Worm (Caenorhabditis elegans) whole organism, L1 larva: Measurements from ENCODE around the gene K10B3.5.
A peak's percentile ranks its signal among the peaks of the same experiment; 100 is the strongest.

ENCODE experiments used
- C34B4.2 ChIP-seq: sonication (generic microtip); optimal IDR thresholded peaks from 2 replicates; lab custom pipeline; 2017; ENCODE audit warnings: mild to moderate bottlenecking, missing genetic modification characterization, missing compliant biosample characterization
- F16B12.6 ChIP-seq: fragments of 150-350 bp; optimal IDR thresholded peaks from 2 replicates; lab custom pipeline; 2014; ENCODE audit warnings: missing biosample characterization, missing genetic modification characterization
- Y116A8C.19 ChIP-seq: sonication (generic microtip); optimal IDR thresholded peaks from 2 replicates; lab custom pipeline; 2016; ENCODE audit warnings: missing compliant biosample characterization, missing genetic modification characterization, borderline replicate concordance
- ceh-82 ChIP-seq, 3 experiments: fragments of 150-350 bp in 1 of 3; sonication (generic microtip) in 2 of 3; optimal IDR thresholded peaks; 2 replicates each; lab custom pipeline; 2014 to 2017; ENCODE audit warnings: missing biosample characterization in 3 of 3, missing genetic modification characterization in 3 of 3
- ces-1 ChIP-seq: fragments of 150-350 bp; optimal IDR thresholded peaks from 2 replicates; lab custom pipeline; 2014; ENCODE audit warnings: missing biosample characterization, missing genetic modification reagents, missing genetic modification characterization
- dpl-1 ChIP-seq, 3 experiments: fragments of 150-350 bp in 2 of 3; sonication (generic microtip) in 1 of 3; optimal IDR thresholded peaks; 2 replicates each; lab custom pipeline; 2014 to 2017; ENCODE audit warnings: missing biosample characterization in 3 of 3, missing genetic modification characterization in 3 of 3, missing genetic modification reagents in 3 of 3
- dsc-1 ChIP-seq: sonication (generic microtip); optimal IDR thresholded peaks from 2 replicates; lab custom pipeline; 2016; ENCODE audit warnings: mild to moderate bottlenecking, missing genetic modification characterization, missing compliant biosample characterization
- efl-1 ChIP-seq, 4 experiments: fragments of 150-350 bp; optimal IDR thresholded peaks in 3 of 4; peaks in 1 of 4; 1 replicate in 1 of 4; 2 replicates in 3 of 4; lab custom pipeline; 2014; ENCODE audit warnings: missing biosample characterization in 2 of 4, missing genetic modification characterization in 2 of 4, missing genetic modification reagents in 2 of 4
- efl-3 ChIP-seq: fragments of 200-800 bp; sonication (Bioruptor generic); optimal IDR thresholded peaks from 2 replicates; lab custom pipeline; 2018; ENCODE audit warnings: mild to moderate bottlenecking, missing genetic modification characterization, missing compliant biosample characterization
- elt-2 ChIP-seq: sonication (generic microtip); optimal IDR thresholded peaks from 2 replicates; lab custom pipeline; 2016; ENCODE audit warnings: missing genetic modification characterization, mild to moderate bottlenecking, inconsistent platforms, missing compliant biosample characterization, missing genetic modification reagents
- elt-3 ChIP-seq, 6 experiments: fragments of 150-350 bp in 1 of 6; sonication (generic microtip); optimal IDR thresholded peaks; 2 replicates each; lab custom pipeline; 2017 to 2018; ENCODE audit warnings: missing biosample characterization in 6 of 6, missing genetic modification characterization in 6 of 6, inconsistent platforms in 1 of 6
- fkh-10 ChIP-seq: sonication (generic microtip); optimal IDR thresholded peaks from 2 replicates; lab custom pipeline; 2017; ENCODE audit warnings: missing biosample characterization, missing genetic modification reagents, missing genetic modification characterization
- fkh-8 ChIP-seq: sonication (generic microtip); optimal IDR thresholded peaks from 2 replicates; lab custom pipeline; 2016; ENCODE audit warnings: mild to moderate bottlenecking, missing genetic modification characterization, missing compliant biosample characterization
- grh-1 ChIP-seq: fragments of 200-800 bp; sonication (Bioruptor generic); IDR thresholded peaks from 2 replicates; pipeline ENCODE4 v1.3.6; 2022; ENCODE audit warnings: missing genetic modification reagents, missing genetic modification characterization, missing compliant biosample characterization
- hpl-2 ChIP-seq: fragments of 150-350 bp; optimal IDR thresholded peaks from 2 replicates; lab custom pipeline; 2014; ENCODE audit warnings: missing biosample characterization, missing genetic modification reagents, missing genetic modification characterization
- irx-1 ChIP-seq: sonication (generic microtip); optimal IDR thresholded peaks from 2 replicates; lab custom pipeline; 2016; ENCODE audit warnings: missing genetic modification characterization, missing compliant biosample characterization
- isw-1 ChIP-seq: fragments of 200-800 bp; sonication (Bioruptor generic); IDR thresholded peaks from 2 replicates; pipeline ENCODE4 v1.3.6; 2022; ENCODE audit warnings: missing genetic modification characterization, missing compliant biosample characterization
- lin-14 ChIP-seq: fragments of 200-800 bp; sonication (Bioruptor generic); optimal IDR thresholded peaks from 2 replicates; lab custom pipeline; 2018; ENCODE audit warnings: mild to moderate bottlenecking, missing genetic modification characterization, moderate library complexity, missing compliant biosample characterization
- lin-35 ChIP-seq, 2 experiments: fragments of 150-350 bp; optimal IDR thresholded peaks; 2 replicates each; lab custom pipeline; 2014; ENCODE audit warnings: missing biosample characterization in 2 of 2, missing genetic modification characterization in 2 of 2, missing genetic modification reagents in 2 of 2
- lir-3 ChIP-seq: sonication (generic microtip); optimal IDR thresholded peaks from 2 replicates; lab custom pipeline; 2016; ENCODE audit warnings: mild to moderate bottlenecking, missing genetic modification characterization, moderate library complexity, missing compliant biosample characterization; ENCODE audit not compliant: poor library complexity
- lsy-2 ChIP-seq, 2 experiments: fragments of 150-350 bp; optimal IDR thresholded peaks; 2 replicates each; lab custom pipeline; 2014; ENCODE audit warnings: missing biosample characterization in 2 of 2, missing genetic modification characterization in 2 of 2
- mab-9 ChIP-seq: fragments of 200-800 bp; sonication (Bioruptor generic); IDR thresholded peaks from 2 replicates; pipeline ENCODE4 v1.3.6; 2022; ENCODE audit warnings: missing genetic modification reagents, missing genetic modification characterization, missing compliant biosample characterization
- mdl-1 ChIP-seq, 2 experiments: fragments of 150-350 bp; optimal IDR thresholded peaks; 2 replicates each; lab custom pipeline; 2014 to 2017; ENCODE audit warnings: missing biosample characterization in 2 of 2, missing genetic modification characterization in 2 of 2, inconsistent platforms in 1 of 2
- nhr-11 ChIP-seq: fragments of 150-350 bp; optimal IDR thresholded peaks from 2 replicates; lab custom pipeline; 2014; ENCODE audit warnings: missing biosample characterization, missing genetic modification characterization
- nhr-19 ChIP-seq: fragments of 200-800 bp; sonication (Bioruptor generic); conservative IDR thresholded peaks from 2 replicates; pipeline ENCODE4 v1.3.6; 2022; ENCODE audit warnings: missing genetic modification characterization, missing compliant biosample characterization
- nhr-20 ChIP-seq: sonication (generic microtip); optimal IDR thresholded peaks from 2 replicates; lab custom pipeline; 2016; ENCODE audit warnings: mild to moderate bottlenecking, missing genetic modification characterization, missing compliant biosample characterization
- nhr-47 ChIP-seq: sonication (generic microtip); optimal IDR thresholded peaks from 2 replicates; lab custom pipeline; 2016; ENCODE audit warnings: mild to moderate bottlenecking, missing genetic modification characterization, moderate library complexity, missing compliant biosample characterization
- nhr-71 ChIP-seq: sonication (generic microtip); optimal IDR thresholded peaks from 2 replicates; lab custom pipeline; 2016; ENCODE audit warnings: mild to moderate bottlenecking, missing genetic modification characterization, moderate library complexity, missing compliant biosample characterization
- nhr-85 ChIP-seq: sonication (generic microtip); peaks from one replicate; lab custom pipeline; 2016; ENCODE audit warnings: missing genetic modification characterization, inconsistent platforms, missing compliant biosample characterization
- nhr-90 ChIP-seq: sonication (generic microtip); optimal IDR thresholded peaks from 2 replicates; lab custom pipeline; 2016; ENCODE audit warnings: mild to moderate bottlenecking, missing genetic modification characterization, missing compliant biosample characterization; ENCODE audit not compliant: poor library complexity
- pag-3 ChIP-seq: sonication (generic microtip); optimal IDR thresholded peaks from 2 replicates; lab custom pipeline; 2017; ENCODE audit warnings: missing genetic modification characterization, mild to moderate bottlenecking, missing compliant biosample characterization, antibody characterized with exemption, borderline replicate concordance; ENCODE audit not compliant: insufficient read depth
- rnt-1 ChIP-seq: sonication (generic microtip); optimal IDR thresholded peaks from 2 replicates; lab custom pipeline; 2016; ENCODE audit warnings: mild to moderate bottlenecking, missing genetic modification characterization, moderate library complexity, missing compliant biosample characterization
- snu-23 ChIP-seq: sonication (generic microtip); optimal IDR thresholded peaks from 2 replicates; lab custom pipeline; 2016; ENCODE audit warnings: missing genetic modification characterization, missing compliant biosample characterization
- swsn-7 ChIP-seq: sonication (generic microtip); optimal IDR thresholded peaks from 2 replicates; lab custom pipeline; 2016; ENCODE audit warnings: missing genetic modification characterization, missing compliant biosample characterization
- tbx-2 ChIP-seq: sonication (generic microtip); optimal IDR thresholded peaks from 2 replicates; lab custom pipeline; 2016; ENCODE audit warnings: missing genetic modification characterization, missing compliant biosample characterization
- tlp-1 ChIP-seq: fragments of 150-350 bp; optimal IDR thresholded peaks from 2 replicates; lab custom pipeline; 2014; ENCODE audit warnings: missing biosample characterization, missing genetic modification characterization
- unc-130 ChIP-seq: fragments of 150-350 bp; optimal IDR thresholded peaks from 2 replicates; lab custom pipeline; 2017; ENCODE audit warnings: missing biosample characterization, missing genetic modification characterization, inconsistent platforms
- unc-86 ChIP-seq: sonication (generic microtip); optimal IDR thresholded peaks from 2 replicates; lab custom pipeline; 2016; ENCODE audit warnings: missing genetic modification characterization, missing compliant biosample characterization
- unc-98 ChIP-seq: fragments of 200-800 bp; sonication (Bioruptor generic); IDR thresholded peaks from 2 replicates; pipeline ENCODE4 v1.3.6; 2022; ENCODE audit warnings: missing genetic modification characterization, missing compliant biosample characterization
- xbp-1 ChIP-seq: sonication (generic microtip); optimal IDR thresholded peaks from 2 replicates; lab custom pipeline; 2016; ENCODE audit warnings: missing genetic modification characterization, missing compliant biosample characterization
- zag-1 ChIP-seq: fragments of 150-350 bp; optimal IDR thresholded peaks from 2 replicates; lab custom pipeline; 2014; ENCODE audit warnings: missing biosample characterization, missing genetic modification characterization
- ztf-11 ChIP-seq, 2 experiments: sonication (generic microtip); optimal IDR thresholded peaks; 2 replicates each; lab custom pipeline; 2016 to 2017; ENCODE audit warnings: missing genetic modification characterization in 2 of 2, missing biosample characterization in 1 of 2, missing compliant biosample characterization in 1 of 2
- ztf-4 ChIP-seq: fragments of 150-350 bp; optimal IDR thresholded peaks from 2 replicates; lab custom pipeline; 2014; ENCODE audit warnings: missing biosample characterization, missing genetic modification characterization

Gene K10B3.5

ce11 chrX:3111066-3111465 lies 4.8 kb upstream of the K10B3.5 start:
- TF ChIP-seq elt-2 (tag; lab: Kevin White, UChicago) (no peak), lin-35 (GFP tag; optimal IDR thresholded peaks at IDR 0.05; lab: Kevin White, UChicago) (peak in 1 of 2 experiments; percentile 42), tbx-2 (peak; percentile 66), fkh-8 (tag; lab: Kevin White, UChicago) (peak; percentile 70), snu-23 (GFP tag; lab: Kevin White, UChicago) (peak; percentile 40), ceh-82 (tag; optimal IDR thresholded peaks at IDR 0.05; lab: Kevin White, UChicago) (peak in 1 of 3 experiments; percentile 24), ztf-11 (tag; optimal IDR thresholded peaks at IDR 0.05; lab: Kevin White, UChicago) (no peak), nhr-71 (peak; percentile 54), lin-14 (GFP tag; lab: Kevin White, UChicago) (peak; percentile 90), xbp-1 (tag; lab: Kevin White, UChicago) (peak; percentile 10), nhr-85 (peak; percentile 69), lsy-2 (tag; optimal IDR thresholded peaks at IDR 0.05; lab: Kevin White, UChicago) (peak; percentile 1 to 21), unc-86 (tag; lab: Kevin White, UChicago) (peak; percentile 44), mdl-1 (tag; optimal IDR thresholded peaks at IDR 0.05; lab: Kevin White, UChicago) (peak in 1 of 2 experiments; percentile 50), dsc-1 (tag; lab: Kevin White, UChicago) (peak; percentile 18), nhr-47 (peak; percentile 48), grh-1 (GFP tag; lab: Robert Waterston, UW) (no peak), dpl-1 (GFP tag; optimal IDR thresholded peaks at IDR 0.05; lab: Kevin White, UChicago) (peak in 1 of 3 experiments; percentile 14), isw-1 (peak; percentile 13; the same call in 1 of the 2 replicates), efl-3 (no peak), fkh-10 (GFP tag; lab: Kevin White, UChicago) (peak; percentile 6), irx-1 (tag; lab: Kevin White, UChicago) (peak; percentile 45), nhr-20 (tag; lab: Kevin White, UChicago) (peak; percentile 11), F16B12.6 (tag; lab: Kevin White, UChicago) (no peak), efl-1 (optimal IDR thresholded peaks at IDR 0.05; lab: Kevin White, UChicago) (no peak), efl-1 (GFP tag; optimal IDR thresholded peaks at IDR 0.05 in 1 of 2; lab: Kevin White, UChicago) (no peak), mab-9 (GFP tag; lab: Robert Waterston, UW) (peak; percentile 35; the same call in 1 of the 2 replicates)

ce11 chrX:3110576-3110975 lies 4.3 kb upstream of the K10B3.5 start, which contains the start of gene gpcp-1:
Gene gpcp-1 (minus strand): TSS chrX:3110628.
- no peak for TF ChIP-seq efl-1 (optimal IDR thresholded peaks at IDR 0.05; lab: Kevin White, UChicago)
- TF ChIP-seq efl-1 (GFP tag; optimal IDR thresholded peaks at IDR 0.05 in 1 of 2; lab: Kevin White, UChicago), result peak in 1 of 2 experiments; percentile 64
- no peak for TF ChIP-seq Y116A8C.19 (tag; lab: Kevin White, UChicago)
- no peak for TF ChIP-seq nhr-90
- TF ChIP-seq elt-2 (tag; lab: Kevin White, UChicago), result peak; percentile 75
- TF ChIP-seq zag-1 (tag; lab: Kevin White, UChicago), result no peak
- TF ChIP-seq, all 84 proteins: peak for 2

ce11 chrX:3108603-3109002 lies 2.3 kb upstream of the K10B3.5 start:
- no peak for TF ChIP-seq F16B12.6 (tag; lab: Kevin White, UChicago)
- peak; percentile 33 to 59 for TF ChIP-seq lsy-2 (tag; optimal IDR thresholded peaks at IDR 0.05; lab: Kevin White, UChicago)
- TF ChIP-seq swsn-7 (tag; lab: Kevin White, UChicago), result peak; percentile 5
- peak; percentile 44 for TF ChIP-seq ztf-4 (tag; lab: Kevin White, UChicago)
- TF ChIP-seq unc-130 (tag; lab: Kevin White, UChicago), result peak; percentile 89
- peak; percentile 76 for TF ChIP-seq nhr-19 (GFP tag; lab: Robert Waterston, UW)
- no peak for TF ChIP-seq pag-3 (tag; lab: Kevin White, UChicago)
- TF ChIP-seq nhr-11, result no peak
- no peak for TF ChIP-seq elt-3 (tag; optimal IDR thresholded peaks at IDR 0.05; lab: Kevin White, UChicago)
- no peak for TF ChIP-seq efl-1 (optimal IDR thresholded peaks at IDR 0.05; lab: Kevin White, UChicago)
- peak in 1 of 2 experiments; percentile 88 for TF ChIP-seq efl-1 (GFP tag; optimal IDR thresholded peaks at IDR 0.05 in 1 of 2; lab: Kevin White, UChicago)
- TF ChIP-seq ces-1 (GFP tag; lab: Kevin White, UChicago), result no peak
- no peak for TF ChIP-seq grh-1 (GFP tag; lab: Robert Waterston, UW)
- TF ChIP-seq lir-3 (tag; lab: Kevin White, UChicago), result peak; percentile 55
- peak; percentile 17; the same call in 1 of the 2 replicates for TF ChIP-seq unc-98 (GFP tag; lab: Robert Waterston, UW)
- TF ChIP-seq tbx-2, result peak; percentile 33
- TF ChIP-seq nhr-71, result peak; percentile 81
- peak; percentile 38 for TF ChIP-seq snu-23 (GFP tag; lab: Kevin White, UChicago)
- TF ChIP-seq ztf-11 (tag; optimal IDR thresholded peaks at IDR 0.05; lab: Kevin White, UChicago), result no peak
- TF ChIP-seq nhr-47, result peak; percentile 32
- peak; percentile 84 for TF ChIP-seq rnt-1 (tag; lab: Kevin White, UChicago)
- no peak for TF ChIP-seq C34B4.2 (tag; lab: Kevin White, UChicago)
- peak; percentile 54 for TF ChIP-seq nhr-20 (tag; lab: Kevin White, UChicago)
- peak; percentile 81 for TF ChIP-seq lin-14 (GFP tag; lab: Kevin White, UChicago)
- TF ChIP-seq tlp-1, result no peak
- TF ChIP-seq mdl-1 (tag; optimal IDR thresholded peaks at IDR 0.05; lab: Kevin White, UChicago), result peak in 1 of 2 experiments; percentile 79
- no peak for TF ChIP-seq hpl-2 (GFP tag; lab: Kevin White, UChicago)
- TF ChIP-seq lin-35 (GFP tag; optimal IDR thresholded peaks at IDR 0.05; lab: Kevin White, UChicago), result peak; percentile 7 to 16
- TF ChIP-seq, all 84 proteins: peak for 17
